Fruit fly (Drosophila melanogaster) whole organism, wandering third instar larva: ENCODE results near the gene CG12009.

Experiments used
- Abd-B ChIP-seq: fragments of >200 bp; optimal IDR thresholded peaks from 2 replicates; lab custom pipeline; 2017; ENCODE audit warnings: missing biosample characterization, missing genetic modification characterization
- CG32264 ChIP-seq: fragments of 200-800 bp; sonication (Bioruptor generic); optimal IDR thresholded peaks from 2 replicates; lab custom pipeline; 2016; ENCODE audit warnings: missing biosample characterization, missing genetic modification characterization
- CG9705 ChIP-seq: fragments of 200-800 bp; sonication (Bioruptor generic); optimal IDR thresholded peaks from 2 replicates; lab custom pipeline; 2018; ENCODE audit warnings: missing biosample characterization, mild to moderate bottlenecking, missing genetic modification characterization
- CrebA ChIP-seq: fragments of 200-800 bp; sonication (Bioruptor generic); optimal IDR thresholded peaks from 2 replicates; lab custom pipeline; 2016; ENCODE audit warnings: missing biosample characterization, mild to moderate bottlenecking, missing genetic modification characterization, borderline replicate concordance
- Dfd ChIP-seq: fragments of >200 bp; optimal IDR thresholded peaks from 2 replicates; lab custom pipeline; 2017; ENCODE audit warnings: missing biosample characterization, missing genetic modification characterization
- Dif ChIP-seq: fragments of 200-275, 200-300 bp; sonication (Bioruptor generic); optimal IDR thresholded peaks from 2 replicates; lab custom pipeline; 2018; ENCODE audit warnings: missing biosample characterization, missing genetic modification characterization; ENCODE audit not compliant: partially characterized antibody
- GATAd ChIP-seq: sonication (Bioruptor generic); optimal IDR thresholded peaks from 2 replicates; lab custom pipeline; 2016; ENCODE audit warnings: missing biosample characterization, missing genetic modification characterization
- HLH106 ChIP-seq: fragments of 200-800 bp; optimal IDR thresholded peaks from 3 replicates; lab custom pipeline; 2019; ENCODE audit warnings: missing biosample characterization, mild to moderate bottlenecking, missing genetic modification characterization, moderate library complexity
- Hnf4 ChIP-seq: fragments of 200-800 bp; sonication (Bioruptor generic); optimal IDR thresholded peaks from 2 replicates; lab custom pipeline; 2016; ENCODE audit warnings: missing biosample characterization, mild to moderate bottlenecking, missing genetic modification characterization
- Hr83 ChIP-seq: fragments of 200-300 bp; sonication (Bioruptor generic); optimal IDR thresholded peaks from 2 replicates; lab custom pipeline; 2016; ENCODE audit warnings: missing biosample characterization, mild to moderate bottlenecking, missing genetic modification characterization, moderate library complexity; ENCODE audit not compliant: poor library complexity, severe bottlenecking
- Jra ChIP-seq: sonication (Bioruptor generic); optimal IDR thresholded peaks from 2 replicates; lab custom pipeline; 2016; ENCODE audit warnings: missing biosample characterization, missing genetic modification characterization
- Mio ChIP-seq: sonication (Bioruptor generic); optimal IDR thresholded peaks from 2 replicates; lab custom pipeline; 2016; ENCODE audit warnings: missing biosample characterization, missing genetic modification characterization
- Myc ChIP-seq: fragments of >200 bp; optimal IDR thresholded peaks from 2 replicates; lab custom pipeline; 2017
- N ChIP-seq: fragments of >200 bp; optimal IDR thresholded peaks from 2 replicates; lab custom pipeline; 2018; ENCODE audit warnings: missing biosample characterization, missing external identifiers, missing genetic modification characterization
- OdsH ChIP-seq: fragments of 200-800 bp; sonication (Bioruptor generic); optimal IDR thresholded peaks from 2 replicates; lab custom pipeline; 2016; ENCODE audit warnings: missing biosample characterization, mild to moderate bottlenecking, missing genetic modification characterization
- Rel ChIP-seq, 2 experiments: fragments of 200-800 bp; sonication (Bioruptor generic) in 1 of 2; optimal IDR thresholded peaks; 2 replicates in 1 of 2; 3 replicates in 1 of 2; lab custom pipeline; 2016 to 2019; ENCODE audit warnings: mild to moderate bottlenecking in 2 of 2, missing biosample characterization in 2 of 2, missing genetic modification characterization in 2 of 2, moderate library complexity in 1 of 2
- Sp1 ChIP-seq: fragments of 200-800 bp; sonication (Bioruptor generic); optimal IDR thresholded peaks from 3 replicates; lab custom pipeline; 2019; ENCODE audit warnings: missing biosample characterization, mild to moderate bottlenecking, missing genetic modification characterization, moderate library complexity
- Vsx2 ChIP-seq: fragments of 200-300, 225-300 bp; sonication (Bioruptor generic); optimal IDR thresholded peaks from 2 replicates; lab custom pipeline; 2018; ENCODE audit warnings: missing biosample characterization, missing genetic modification characterization; ENCODE audit not compliant: partially characterized antibody
- br ChIP-seq: fragments of 200-800 bp; sonication (Bioruptor generic); optimal IDR thresholded peaks from 2 replicates; lab custom pipeline; 2016; ENCODE audit warnings: missing biosample characterization, missing genetic modification characterization
- brk ChIP-seq: fragments of 200-800 bp; sonication (Bioruptor generic); optimal IDR thresholded peaks from 2 replicates; lab custom pipeline; 2016; ENCODE audit warnings: missing biosample characterization, mild to moderate bottlenecking, missing genetic modification characterization
- dmrt93B ChIP-seq: fragments of 200-800 bp; sonication (Bioruptor generic); optimal IDR thresholded peaks from 2 replicates; lab custom pipeline; 2018; ENCODE audit warnings: missing biosample characterization, mild to moderate bottlenecking, missing genetic modification characterization
- dsf ChIP-seq: sonication (Bioruptor generic); optimal IDR thresholded peaks from 2 replicates; lab custom pipeline; 2016; ENCODE audit warnings: missing biosample characterization, missing genetic modification characterization, borderline replicate concordance
- ey ChIP-seq: fragments of 200-800 bp; sonication (Bioruptor generic); optimal IDR thresholded peaks from 2 replicates; lab custom pipeline; 2016; ENCODE audit warnings: missing biosample characterization, missing genetic modification characterization
- foxo ChIP-seq, 2 experiments: fragments of 200-800 bp; sonication (Bioruptor generic); optimal IDR thresholded peaks; 2 replicates in 1 of 2; 3 replicates in 1 of 2; lab custom pipeline; 2016 to 2017; ENCODE audit warnings: missing biosample characterization in 2 of 2, missing genetic modification characterization in 2 of 2
- fru ChIP-seq: fragments of 200-800 bp; sonication (Bioruptor generic); optimal IDR thresholded peaks from 3 replicates; lab custom pipeline; 2016; ENCODE audit warnings: missing biosample characterization, mild to moderate bottlenecking, missing genetic modification characterization
- h ChIP-seq: fragments of 200-800 bp; sonication (Bioruptor generic); optimal IDR thresholded peaks from 3 replicates; lab custom pipeline; 2016; ENCODE audit warnings: missing biosample characterization, mild to moderate bottlenecking, missing genetic modification characterization
- jim ChIP-seq: fragments of 175-275, 200-325 bp; sonication (Bioruptor generic); optimal IDR thresholded peaks from 2 replicates; lab custom pipeline; 2016; ENCODE audit warnings: missing biosample characterization, mild to moderate bottlenecking, missing genetic modification characterization
- lola ChIP-seq: fragments of >200 bp; optimal IDR thresholded peaks from 2 replicates; lab custom pipeline; 2017; ENCODE audit warnings: missing biosample characterization, missing genetic modification characterization
- pan ChIP-seq: fragments of >200 bp; optimal IDR thresholded peaks from 2 replicates; lab custom pipeline; 2017
- psq ChIP-seq: fragments of 200-800 bp; sonication (Bioruptor generic); optimal IDR thresholded peaks from 3 replicates; lab custom pipeline; 2017; ENCODE audit warnings: missing biosample characterization, mild to moderate bottlenecking, missing genetic modification characterization, moderate library complexity
- rgr ChIP-seq: fragments of 200-800 bp; sonication (Bioruptor generic); optimal IDR thresholded peaks from 3 replicates; lab custom pipeline; 2016; ENCODE audit warnings: missing biosample characterization, mild to moderate bottlenecking, missing genetic modification characterization
- sage ChIP-seq: fragments of 200-800 bp; sonication (Bioruptor generic); optimal IDR thresholded peaks from 2 replicates; lab custom pipeline; 2016; ENCODE audit warnings: missing biosample characterization, mild to moderate bottlenecking, missing genetic modification characterization
- sv ChIP-seq: fragments of 200-800 bp; sonication (Bioruptor generic); optimal IDR thresholded peaks from 3 replicates; lab custom pipeline; 2016; ENCODE audit warnings: missing biosample characterization, missing genetic modification characterization
- tai ChIP-seq: sonication (Bioruptor generic); optimal IDR thresholded peaks from 2 replicates; lab custom pipeline; 2016; ENCODE audit warnings: missing biosample characterization, missing genetic modification characterization
- usp ChIP-seq: fragments of >200 bp; optimal IDR thresholded peaks from 2 replicates; lab custom pipeline; 2017; ENCODE audit warnings: missing biosample characterization, missing genetic modification characterization
- woc ChIP-seq: sonication (Bioruptor generic); optimal IDR thresholded peaks from 2 replicates; lab custom pipeline; 2016; ENCODE audit warnings: missing biosample characterization, mild to moderate bottlenecking, missing genetic modification characterization

The CG12009 gene

dm6 chr3L:3249997-3250774, 41.1 kb upstream of the CG12009 start:
- TF ChIP-seq rgr (GFP tag; lab: Kevin White, UChicago) (peak; percentile 27), sv (GFP tag; lab: Kevin White, UChicago) (peak; percentile 97), dmrt93B (GFP tag; lab: Kevin White, UChicago) (peak; percentile 2), HLH106 (tag; lab: Kevin White, UChicago) (peak; percentile 27), woc (GFP tag; lab: Kevin White, UChicago) (no peak), psq (peak; percentile 19), N (GFP tag; lab: Kevin White, UChicago) (no peak), Hr83 (GFP tag; lab: Kevin White, UChicago) (peak; percentile 79), dsf (no peak), Hnf4 (GFP tag; lab: Kevin White, UChicago) (peak; percentile 46), foxo (GFP tag; optimal IDR thresholded peaks at IDR 0.05; lab: Kevin White, UChicago) (peak in 1 of 2 experiments; percentile 57), Mio (GFP tag; lab: Kevin White, UChicago) (no peak), Dif (GFP tag; lab: Kevin White, UChicago) (peak; percentile 15), tai (peak; percentile 53), brk (peak; percentile 36), OdsH (GFP tag; lab: Kevin White, UChicago) (peak; percentile 49), fru (GFP tag; lab: Kevin White, UChicago) (no peak)

dm6 chr3L:3250922-3251658, 40.2 kb upstream of the CG12009 start:
- TF ChIP-seq CrebA (GFP tag; lab: Kevin White, UChicago) (peak; percentile 68), Sp1 (peak; percentile 53), dsf (peak; percentile 30), pan (no peak), ey (peak; percentile 4), CG9705 (GFP tag; lab: Kevin White, UChicago) (no peak), jim (GFP tag; lab: Kevin White, UChicago) (peak; percentile 36), CG32264 (GFP tag; lab: Kevin White, UChicago) (no peak), h (GFP tag; lab: Kevin White, UChicago) (peak; percentile 5), br (GFP tag; lab: Kevin White, UChicago) (peak; percentile 42), woc (GFP tag; lab: Kevin White, UChicago) (peak; percentile 37), Hnf4 (GFP tag; lab: Kevin White, UChicago) (peak; percentile 54), HLH106 (tag; lab: Kevin White, UChicago) (peak; percentile 6), sage (GFP tag; lab: Kevin White, UChicago) (peak; percentile 55), OdsH (GFP tag; lab: Kevin White, UChicago) (peak; percentile 37), sv (GFP tag; lab: Kevin White, UChicago) (no peak), Rel (GFP tag; optimal IDR thresholded peaks at IDR 0.05; lab: Kevin White, UChicago) (peak; percentile 77), Rel (tag; optimal IDR thresholded peaks at IDR 0.05; lab: Kevin White, UChicago) (peak; percentile 89), Hr83 (GFP tag; lab: Kevin White, UChicago) (peak; percentile 73), foxo (GFP tag; optimal IDR thresholded peaks at IDR 0.05; lab: Kevin White, UChicago) (peak in 1 of 2 experiments; percentile 26), dmrt93B (GFP tag; lab: Kevin White, UChicago) (peak; percentile 6), Vsx2 (GFP tag; lab: Kevin White, UChicago) (no peak), tai (peak; percentile 36), Abd-B (no peak), rgr (GFP tag; lab: Kevin White, UChicago) (peak; percentile 24), brk (peak; percentile 51)

dm6 chr3L:3251659-3252490, 39.4 kb upstream of the CG12009 start:
- no peak for TF ChIP-seq Mio (GFP tag; lab: Kevin White, UChicago)
- no peak for TF ChIP-seq N (GFP tag; lab: Kevin White, UChicago)
- TF ChIP-seq br (GFP tag; lab: Kevin White, UChicago) = peak; percentile 35
- no peak for TF ChIP-seq Dfd (GFP tag; lab: Kevin White, UChicago)
- no peak for TF ChIP-seq sage (GFP tag; lab: Kevin White, UChicago)
- peak; percentile 79 for TF ChIP-seq brk
- TF ChIP-seq Abd-B = no peak
- TF ChIP-seq dsf = peak; percentile 40
- TF ChIP-seq Hr83 (GFP tag; lab: Kevin White, UChicago) = peak; percentile 18
- TF ChIP-seq lola (GFP tag; lab: Kevin White, UChicago) = no peak
- peak; percentile 27 for TF ChIP-seq h (GFP tag; lab: Kevin White, UChicago)
- no peak for TF ChIP-seq Rel (GFP tag; optimal IDR thresholded peaks at IDR 0.05; lab: Kevin White, UChicago)
- peak; percentile 29 for TF ChIP-seq Rel (tag; optimal IDR thresholded peaks at IDR 0.05; lab: Kevin White, UChicago)
- no peak for TF ChIP-seq CG32264 (GFP tag; lab: Kevin White, UChicago)
- TF ChIP-seq Myc (lab: Kevin White, UChicago) = no peak
- TF ChIP-seq usp (GFP tag; lab: Kevin White, UChicago) = no peak
- no peak for TF ChIP-seq Sp1
- TF ChIP-seq Jra (GFP tag; lab: Kevin White, UChicago) = peak; percentile 41
- peak; percentile 70 for TF ChIP-seq Hnf4 (GFP tag; lab: Kevin White, UChicago)
- peak; percentile 26 for TF ChIP-seq fru (GFP tag; lab: Kevin White, UChicago)
- peak; percentile 74 for TF ChIP-seq psq
- TF ChIP-seq ey = no peak
- no peak for TF ChIP-seq jim (GFP tag; lab: Kevin White, UChicago)
- peak; percentile 24 for TF ChIP-seq Vsx2 (GFP tag; lab: Kevin White, UChicago)
- peak; percentile 26 for TF ChIP-seq woc (GFP tag; lab: Kevin White, UChicago)
- no peak for TF ChIP-seq OdsH (GFP tag; lab: Kevin White, UChicago)
- peak; percentile 16 for TF ChIP-seq GATAd (GFP tag; lab: Kevin White, UChicago)
